Worm (Caenorhabditis elegans) whole organism, L1 larva: Measurements from ENCODE around the gene T14G11.1.

Source experiments
- aly-2 ChIP-seq: fragments of 150-350 bp; optimal IDR thresholded peaks from 2 replicates; lab custom pipeline; 2014; ENCODE audit warnings: missing biosample characterization, missing genetic modification characterization
- elt-2 ChIP-seq: sonication (generic microtip); optimal IDR thresholded peaks from 2 replicates; lab custom pipeline; 2016; ENCODE audit warnings: missing genetic modification characterization, mild to moderate bottlenecking, inconsistent platforms, missing compliant biosample characterization, missing genetic modification reagents
- hlh-17 ChIP-seq: fragments of 200-800 bp; sonication (Bioruptor generic); optimal IDR thresholded peaks from 2 replicates; lab custom pipeline; 2018; ENCODE audit warnings: missing genetic modification characterization, mild to moderate bottlenecking, missing compliant biosample characterization, moderate library complexity, borderline replicate concordance
- mef-2 ChIP-seq: fragments of 150-350 bp; optimal IDR thresholded peaks from 2 replicates; lab custom pipeline; 2014; ENCODE audit warnings: missing biosample characterization, missing genetic modification characterization
- nhr-11 ChIP-seq: fragments of 150-350 bp; optimal IDR thresholded peaks from 2 replicates; lab custom pipeline; 2014; ENCODE audit warnings: missing biosample characterization, missing genetic modification characterization
- nhr-237 ChIP-seq: fragments of 150-350 bp; optimal IDR thresholded peaks from 2 replicates; lab custom pipeline; 2014; ENCODE audit warnings: missing biosample characterization, missing genetic modification characterization
- nhr-84 ChIP-seq: sonication (generic microtip); optimal IDR thresholded peaks from 2 replicates; lab custom pipeline; 2017; ENCODE audit warnings: missing biosample characterization, missing genetic modification characterization
- rnt-1 ChIP-seq: sonication (generic microtip); optimal IDR thresholded peaks from 2 replicates; lab custom pipeline; 2016; ENCODE audit warnings: mild to moderate bottlenecking, missing genetic modification characterization, moderate library complexity, missing compliant biosample characterization
- sox-4 ChIP-seq: sonication (generic microtip); optimal IDR thresholded peaks from 2 replicates; lab custom pipeline; 2016; ENCODE audit warnings: missing genetic modification characterization, missing compliant biosample characterization

ce11 chrX:2640556-2640955 lies 48.2 kb upstream of the T14G11.1 start:
- TF ChIP-seq mef-2 (tag; lab: Kevin White, UChicago): no peak
- TF ChIP-seq elt-2 (tag; lab: Kevin White, UChicago): no peak
- no peak for TF ChIP-seq nhr-84 (tag; lab: Kevin White, UChicago)
- no peak for TF ChIP-seq rnt-1 (tag; lab: Kevin White, UChicago)
- TF ChIP-seq nhr-237 (tag; lab: Kevin White, UChicago): no peak
- TF ChIP-seq nhr-11 (tag; lab: Kevin White, UChicago): no peak
- TF ChIP-seq aly-2: no peak
- TF ChIP-seq sox-4 (tag; lab: Kevin White, UChicago): no peak
- TF ChIP-seq hlh-17 (GFP tag; lab: Kevin White, UChicago): no peak
